Worm (Caenorhabditis elegans) whole organism, midembryonic: Measurements from ENCODE around the gene Y57G11C.28.

Experiments used
- flt-1 ChIP-seq: fragments of 200-800 bp; sonication (Bioruptor generic); IDR thresholded peaks from 2 replicates; pipeline ENCODE4 v1.3.6; 2022; ENCODE audit warnings: missing genetic modification characterization, missing compliant biosample characterization
- ref-1 ChIP-seq: fragments of 200-800 bp; sonication (Bioruptor generic); conservative IDR thresholded peaks from 2 replicates; pipeline ENCODE4 v1.3.6; 2022; ENCODE audit warnings: missing genetic modification reagents, missing genetic modification characterization, missing compliant biosample characterization
- ztf-23 ChIP-seq: fragments of 200-800 bp; sonication (Bioruptor generic); IDR thresholded peaks from 2 replicates; pipeline ENCODE4 v1.3.6; 2022; ENCODE audit warnings: missing genetic modification reagents, missing genetic modification characterization, missing compliant biosample characterization
- ztf-29 ChIP-seq: fragments of 200-800 bp; sonication (Bioruptor generic); IDR thresholded peaks from 2 replicates; pipeline ENCODE4 v1.3.6; 2022; ENCODE audit warnings: missing genetic modification reagents, missing genetic modification characterization, missing compliant biosample characterization

DNA sequence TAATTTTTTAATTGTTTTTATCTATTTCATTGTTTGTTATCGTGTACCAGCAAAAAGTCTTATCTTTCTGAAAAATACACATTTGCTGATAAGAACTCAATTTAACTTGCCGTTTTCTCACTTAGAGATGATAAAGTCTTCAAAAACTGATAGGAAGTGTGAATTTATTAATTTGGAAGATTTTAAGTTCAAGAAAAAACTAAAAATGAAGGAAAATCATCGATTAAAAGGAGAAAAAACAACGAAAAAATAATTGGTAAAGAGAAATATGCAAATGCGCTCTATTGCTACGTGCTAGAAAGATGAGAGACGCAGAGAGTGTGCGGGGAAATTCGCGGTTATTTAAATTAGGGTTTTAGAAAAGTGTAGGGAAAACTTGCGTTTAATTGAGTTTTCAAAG is 29.9 kb downstream of the Y57G11C.28 start:
- TF ChIP-seq ztf-23 (no peak), ref-1 (GFP tag; lab: Robert Waterston, UW) (no peak), flt-1 (GFP tag; lab: Robert Waterston, UW) (no peak), ztf-29 (GFP tag; lab: Robert Waterston, UW) (no peak)
